Worm (Caenorhabditis elegans): ENCODE data around the gene nape-1.

The nape-1 gene

ce11 chrIV:3759823-3760222 lies 19.1 kb upstream of the nape-1 start:
- TF ChIP-seq aly-2 (tag; optimal IDR thresholded peaks at IDR 0.05) (no peak), aha-1 (tag) (peak; percentile 1)

- TF ChIP-seq egl-43 (GFP tag; IDR thresholded peaks at IDR 0.05) = no peak
- TF ChIP-seq ceh-62 (tag; optimal IDR thresholded peaks at IDR 0.05) = no peak
- no peak for TF ChIP-seq sdz-12 (GFP tag; optimal IDR thresholded peaks at IDR 0.05)
- no peak for TF ChIP-seq tra-1 (GFP tag; IDR thresholded peaks at IDR 0.05)
- TF ChIP-seq lin-39 (tag; optimal IDR thresholded peaks at IDR 0.05) = no peak
- no peak for TF ChIP-seq lin-15B (tag; optimal IDR thresholded peaks at IDR 0.05)
Observed at ce11 chrIV:3755921-3756320, 15.2 kb upstream of the nape-1 start, which contains the start of gene best-20. best-20 (plus strand) TSS chrIV:3756221.

ce11 chrIV:3755355-3755754 lies 14.7 kb upstream of the nape-1 start, which contains the start of gene Y37E11AR.7:
Y37E11AR.7 (minus strand) TSS chrIV:3755455.
- TF ChIP-seq Y48G9A.11 (GFP tag; IDR thresholded peaks at IDR 0.05) (no peak), Y5F2A.4 (GFP tag; optimal IDR thresholded peaks at IDR 0.05) (no peak), unc-130 (GFP tag; optimal IDR thresholded peaks at IDR 0.05) (no peak), nhr-42 (GFP tag; IDR thresholded peaks at IDR 0.05) (no peak), vab-7 (GFP tag; IDR thresholded peaks at IDR 0.05) (no peak), unc-62 (GFP tag; optimal IDR thresholded peaks at IDR 0.05 in 1 of 2) (no peak), unc-62 (tag; optimal IDR thresholded peaks at IDR 0.05) (no peak), nhr-76 (tag; optimal IDR thresholded peaks at IDR 0.05) (no peak), zip-2 (tag; optimal IDR thresholded peaks at IDR 0.05) (no peak), ztf-11 (tag; optimal IDR thresholded peaks at IDR 0.05) (no peak), pqm-1 (tag; optimal IDR thresholded peaks at IDR 0.05) (no peak), attf-4 (tag; optimal IDR thresholded peaks at IDR 0.05) (no peak), tra-1 (GFP tag; IDR thresholded peaks at IDR 0.05) (no peak), zag-1 (tag; optimal IDR thresholded peaks at IDR 0.05) (no peak), Y75B8A.6 (GFP tag; IDR thresholded peaks at IDR 0.05) (no peak), sdz-12 (GFP tag; optimal IDR thresholded peaks at IDR 0.05) (no peak), nhr-11 (tag; optimal IDR thresholded peaks at IDR 0.05) (no peak)

ce11 chrIV:3752276-3752675 lies 11.6 kb upstream of the nape-1 start:
- peak; percentile 97 for TF ChIP-seq nhr-28 (tag; optimal IDR thresholded peaks at IDR 0.05)
- TF ChIP-seq nhr-237 (tag; optimal IDR thresholded peaks at IDR 0.05) = no peak

ce11 chrIV:3751001-3751400 lies 10.3 kb upstream of the nape-1 start, which contains the start of gene ugt-45:
ugt-45 (minus strand) TSS chrIV:3751101.
- TF ChIP-seq F37D6.2 (tag; optimal IDR thresholded peaks at IDR 0.05) (no peak), madf-5 (GFP tag; IDR thresholded peaks at IDR 0.05) (no peak), nhr-28 (tag; optimal IDR thresholded peaks at IDR 0.05) (peak; percentile 76), ztf-11 (tag; optimal IDR thresholded peaks at IDR 0.05) (no peak)

- TF ChIP-seq pqm-1 (tag; optimal IDR thresholded peaks at IDR 0.05) = no peak
- no peak for TF ChIP-seq spr-1 (tag; optimal IDR thresholded peaks at IDR 0.05)
- 0 out of 2 replicates have a peak, but pooled peaks have one; percentile 10 for TF ChIP-seq dmd-8 (GFP tag; IDR thresholded peaks at IDR 0.05)
- TF ChIP-seq rbr-2 (tag; optimal IDR thresholded peaks at IDR 0.05) = no peak
- no peak for TF ChIP-seq saeg-2 (GFP tag; IDR thresholded peaks at IDR 0.05)
- no peak for TF ChIP-seq daf-12 (tag; optimal IDR thresholded peaks at IDR 0.05)
- TF ChIP-seq Y105C5A.15 (GFP tag; IDR thresholded peaks at IDR 0.05) = no peak
- TF ChIP-seq aha-1 (tag) = no peak
- TF ChIP-seq set-16 (GFP tag; IDR thresholded peaks at IDR 0.05) = peak; percentile 72
Observed at ce11 chrIV:3745806-3746205, 5.1 kb upstream of the nape-1 start.
